Fruit fly (Drosophila melanogaster): ENCODE measurements around the gene Lar.

dm6 chr2L:19763773-19764580 is 177.6 kb downstream of the Lar start, which contains the start of gene fbp:
- TF ChIP-seq h (optimal IDR thresholded peaks at IDR 0.05) (no peak), psq (optimal IDR thresholded peaks at IDR 0.05) (no peak)
